Worm (Caenorhabditis elegans) whole organism, young adult: ENCODE measurements around the gene T01B7.5.

ENCODE experiments used
- B0035.1 ChIP-seq: sonication (generic microtip); optimal IDR thresholded peaks from 2 replicates; lab custom pipeline; 2016; ENCODE audit warnings: missing genetic modification characterization, mild to moderate bottlenecking, missing compliant biosample characterization, missing genotype, missing genetic modification reagents
- B0336.3 ChIP-seq: fragments of 200-800 bp; sonication (Bioruptor generic); IDR thresholded peaks from 2 replicates; pipeline ENCODE4 v1.3.6; 2022; ENCODE audit warnings: missing genetic modification characterization, missing compliant biosample characterization
- C06A6.2 ChIP-seq: fragments of 200-800 bp; sonication (Bioruptor generic); conservative IDR thresholded peaks from 2 replicates; pipeline ENCODE4 v1.3.6; 2022; ENCODE audit warnings: missing genetic modification characterization, missing compliant biosample characterization
- F22D6.2 ChIP-seq: sonication (generic microtip); optimal IDR thresholded peaks from 2 replicates; lab custom pipeline; 2016; ENCODE audit warnings: mild to moderate bottlenecking, missing genetic modification characterization, missing compliant biosample characterization
- K11D2.4 ChIP-seq: fragments of 200-800 bp; sonication (Bioruptor generic); IDR thresholded peaks from 2 replicates; pipeline ENCODE4 v1.3.6; 2022; ENCODE audit warnings: missing genetic modification reagents, missing genetic modification characterization, missing compliant biosample characterization
- Y53F4B.3 ChIP-seq: fragments of 200-800 bp; sonication (Bioruptor generic); IDR thresholded peaks from 2 replicates; pipeline ENCODE4 v1.3.6; 2022; ENCODE audit warnings: missing genetic modification reagents, missing genetic modification characterization, missing compliant biosample characterization
- akir-1 ChIP-seq: fragments of 200-800 bp; sonication (Bioruptor generic); optimal IDR thresholded peaks from 2 replicates; lab custom pipeline; 2018; ENCODE audit warnings: mild to moderate bottlenecking, missing genetic modification characterization, moderate library complexity, missing compliant biosample characterization
- bed-2 ChIP-seq: fragments of 200-800 bp; sonication (Bioruptor generic); IDR thresholded peaks from 2 replicates; pipeline ENCODE4 v1.3.6; 2022; ENCODE audit warnings: missing genetic modification reagents, missing genetic modification characterization, missing compliant biosample characterization
- cebp-1 ChIP-seq, 2 experiments: fragments of 200-800 bp in 1 of 2; sonication (Bioruptor generic) in 1 of 2; sonication (generic microtip) in 1 of 2; IDR thresholded peaks in 1 of 2; optimal IDR thresholded peaks in 1 of 2; 2 replicates each; pipeline versions ENCODE4 v1.3.6 to Lab custom; 2017 to 2022; ENCODE audit warnings: missing compliant biosample characterization in 2 of 2, missing genetic modification characterization in 2 of 2, mild to moderate bottlenecking in 1 of 2, missing genetic modification reagents in 1 of 2, moderate library complexity in 1 of 2
- ceh-40 ChIP-seq: fragments of 200-800 bp; sonication (Bioruptor generic); IDR thresholded peaks from 2 replicates; pipeline ENCODE4 v1.3.6; 2022; ENCODE audit warnings: missing genetic modification characterization, missing compliant biosample characterization
- ceh-91 ChIP-seq: fragments of 200-800 bp; sonication (Bioruptor generic); IDR thresholded peaks from 2 replicates; pipeline ENCODE4 v1.3.6; 2022; ENCODE audit warnings: missing genetic modification reagents, missing genetic modification characterization, missing compliant biosample characterization
- chd-7 ChIP-seq: sonication (generic microtip); optimal IDR thresholded peaks from 2 replicates; lab custom pipeline; 2016; ENCODE audit warnings: mild to moderate bottlenecking, missing genetic modification characterization, moderate library complexity, missing compliant biosample characterization
- die-1 ChIP-seq: sonication (generic microtip); optimal IDR thresholded peaks from 2 replicates; lab custom pipeline; 2016; ENCODE audit warnings: missing genotype, mild to moderate bottlenecking, missing genetic modification characterization, missing compliant biosample characterization
- egl-44 ChIP-seq: fragments of 200-800 bp; sonication (Bioruptor generic); IDR thresholded peaks from 2 replicates; pipeline ENCODE4 v1.3.6; 2022; ENCODE audit warnings: missing genetic modification reagents, missing genetic modification characterization, missing compliant biosample characterization
- ekl-4 ChIP-seq: fragments of 200-800 bp; sonication (Bioruptor generic); IDR thresholded peaks from 2 replicates; pipeline ENCODE4 v1.3.6; 2022; ENCODE audit warnings: missing genetic modification reagents, missing genetic modification characterization, missing compliant biosample characterization
- fkh-3 ChIP-seq: sonication (generic microtip); optimal IDR thresholded peaks from 2 replicates; lab custom pipeline; 2016; ENCODE audit warnings: mild to moderate bottlenecking, missing genetic modification characterization, missing compliant biosample characterization
- gei-17 ChIP-seq: fragments of 200-800 bp; sonication (Bioruptor generic); optimal IDR thresholded peaks from 2 replicates; lab custom pipeline; 2018; ENCODE audit warnings: mild to moderate bottlenecking, missing genetic modification characterization, missing compliant biosample characterization
- hsf-1 ChIP-seq: fragments of 200-800 bp; sonication (Bioruptor generic); IDR thresholded peaks from 2 replicates; pipeline ENCODE4 v1.3.6; 2022; ENCODE audit warnings: missing genetic modification reagents, missing genetic modification characterization, missing compliant biosample characterization
- lag-1 ChIP-seq: fragments of 200-800 bp; sonication (Bioruptor generic); IDR thresholded peaks from 2 replicates; pipeline ENCODE4 v1.3.6; 2022; ENCODE audit warnings: missing genetic modification reagents, missing genetic modification characterization, missing compliant biosample characterization
- let-607 ChIP-seq, 2 experiments: fragments of 200-800 bp in 1 of 2; sonication (Bioruptor generic) in 1 of 2; sonication (generic microtip) in 1 of 2; optimal IDR thresholded peaks; 2 replicates each; lab custom pipeline; 2016 to 2018; ENCODE audit warnings: mild to moderate bottlenecking in 2 of 2, missing compliant biosample characterization in 2 of 2, missing genetic modification characterization in 2 of 2, moderate library complexity in 2 of 2, missing genotype in 1 of 2
- lin-26 ChIP-seq: fragments of 200-800 bp; sonication (Bioruptor generic); IDR thresholded peaks from 2 replicates; pipeline ENCODE4 v1.3.6; 2022; ENCODE audit warnings: missing genetic modification reagents, missing genetic modification characterization, missing compliant biosample characterization
- lin-40 ChIP-seq: sonication (generic microtip); optimal IDR thresholded peaks from 2 replicates; lab custom pipeline; 2016; ENCODE audit warnings: missing genetic modification characterization, mild to moderate bottlenecking, missing compliant biosample characterization, missing genotype, missing genetic modification reagents
- lir-1 ChIP-seq: fragments of 200-800 bp; sonication (Bioruptor generic); conservative IDR thresholded peaks from 2 replicates; pipeline ENCODE4 v1.3.6; 2022; ENCODE audit warnings: missing genetic modification reagents, missing genetic modification characterization, missing compliant biosample characterization
- madf-3 ChIP-seq: fragments of 200-800 bp; sonication (Bioruptor generic); IDR thresholded peaks from 2 replicates; pipeline ENCODE4 v1.3.6; 2022; ENCODE audit warnings: missing genetic modification reagents, missing genetic modification characterization, missing compliant biosample characterization
- mcd-1 ChIP-seq: fragments of 200-800 bp; sonication (Bioruptor generic); IDR thresholded peaks from 2 replicates; pipeline ENCODE4 v1.3.6; 2022; ENCODE audit warnings: missing genetic modification reagents, missing genetic modification characterization, missing compliant biosample characterization
- mel-28 ChIP-seq: sonication (generic microtip); optimal IDR thresholded peaks from 2 replicates; lab custom pipeline; 2016; ENCODE audit warnings: borderline replicate concordance, mild to moderate bottlenecking, missing genetic modification characterization, missing compliant biosample characterization
- nfyb-1 ChIP-seq: fragments of 200-800 bp; sonication (Bioruptor generic); IDR thresholded peaks from 2 replicates; pipeline ENCODE4 v1.3.6; 2022; ENCODE audit warnings: missing genetic modification reagents, missing genetic modification characterization, missing compliant biosample characterization
- nhr-179 ChIP-seq: sonication (generic microtip); optimal IDR thresholded peaks from 2 replicates; lab custom pipeline; 2016; ENCODE audit warnings: mild to moderate bottlenecking, missing genetic modification characterization, missing compliant biosample characterization
- nhr-80 ChIP-seq: sonication (generic microtip); optimal IDR thresholded peaks from 2 replicates; lab custom pipeline; 2016; ENCODE audit warnings: missing genetic modification characterization, missing compliant biosample characterization
- nhr-90 ChIP-seq: sonication (generic microtip); optimal IDR thresholded peaks from 2 replicates; lab custom pipeline; 2016; ENCODE audit warnings: missing genotype, mild to moderate bottlenecking, missing genetic modification characterization, missing compliant biosample characterization
- rcor-1 ChIP-seq: fragments of 200-800 bp; sonication (Bioruptor generic); IDR thresholded peaks from 2 replicates; pipeline ENCODE4 v1.3.6; 2022; ENCODE audit warnings: missing genetic modification reagents, missing genetic modification characterization, missing compliant biosample characterization
- snpc-4 ChIP-seq, 5 experiments: fragments of 150-350 bp in 1 of 5; sonication (generic microtip) in 4 of 5; optimal IDR thresholded peaks; 2 replicates each; lab custom pipeline; 2014 to 2018; ENCODE audit warnings: missing genetic modification characterization in 5 of 5, missing biosample characterization in 3 of 5, antibody characterized with exemption in 2 of 5, mild to moderate bottlenecking in 2 of 5, missing compliant biosample characterization in 2 of 5, missing genotype in 2 of 5, moderate library complexity in 2 of 5, missing genetic modification reagents in 1 of 5
- somi-1 ChIP-seq: fragments of 200-800 bp; sonication (Bioruptor generic); optimal IDR thresholded peaks from 2 replicates; lab custom pipeline; 2018; ENCODE audit warnings: mild to moderate bottlenecking, missing genetic modification characterization, missing compliant biosample characterization
- tlf-1 ChIP-seq: fragments of 200-800 bp; sonication (Bioruptor generic); optimal IDR thresholded peaks from 2 replicates; lab custom pipeline; 2018; ENCODE audit warnings: mild to moderate bottlenecking, missing genetic modification characterization, missing compliant biosample characterization
- ztf-26 ChIP-seq: sonication (generic microtip); optimal IDR thresholded peaks from 2 replicates; lab custom pipeline; 2017; ENCODE audit warnings: missing genetic modification characterization, missing compliant biosample characterization
- ztf-3 ChIP-seq: fragments of 200-800 bp; sonication (Bioruptor generic); optimal IDR thresholded peaks from 2 replicates; lab custom pipeline; 2018; ENCODE audit warnings: mild to moderate bottlenecking, missing genetic modification characterization, missing compliant biosample characterization

Gene T01B7.5

DNA sequence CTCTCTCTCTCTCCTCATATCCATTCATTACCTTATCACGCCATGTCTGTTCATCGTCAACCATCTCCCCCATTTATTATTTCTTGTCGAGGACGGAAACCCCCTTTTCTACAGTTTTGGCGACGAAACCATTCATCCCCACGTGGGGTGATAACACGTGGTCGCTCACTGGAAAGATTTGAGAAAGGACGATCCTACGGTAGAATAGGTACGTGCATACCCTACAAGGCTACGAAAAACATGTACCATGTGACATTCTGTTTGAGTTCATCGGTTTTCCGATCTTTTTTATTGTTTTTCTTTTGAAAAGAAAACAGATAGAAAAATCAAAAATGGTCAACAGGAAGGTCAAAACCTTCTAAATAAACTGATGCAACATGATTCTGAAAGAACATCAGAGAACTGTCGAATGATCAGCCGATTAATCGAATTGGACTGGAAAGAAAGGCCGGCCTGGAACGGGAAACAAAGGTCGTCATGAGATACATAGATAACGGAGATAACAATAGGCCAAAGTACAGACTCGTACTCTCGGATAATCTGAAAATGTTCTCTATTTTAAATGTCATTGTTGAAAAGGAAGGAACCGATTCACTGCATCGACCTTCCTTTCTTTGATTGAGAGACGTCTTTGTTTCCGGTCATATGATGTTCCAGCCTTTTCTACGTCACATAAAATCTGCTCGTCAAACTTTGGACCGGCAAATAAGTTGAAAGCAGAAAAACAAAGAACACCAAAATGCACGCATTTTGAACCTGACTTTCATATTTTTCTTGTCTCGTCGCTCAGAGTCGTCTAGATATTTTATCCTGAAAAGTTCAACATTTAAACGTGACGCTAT, 25.6 kb downstream of the T01B7.5 start:
- no peak for TF ChIP-seq ceh-91 (GFP tag; lab: Robert Waterston, UW)
- peak; percentile 45 for TF ChIP-seq F22D6.2 (tag; lab: Kevin White, UChicago)
- TF ChIP-seq mel-28 (tag; lab: Kevin White, UChicago), result no peak
- peak; percentile 62 for TF ChIP-seq B0336.3
- TF ChIP-seq Y53F4B.3 (GFP tag; lab: Robert Waterston, UW), result no peak
- TF ChIP-seq cebp-1 (GFP tag; IDR thresholded peaks at IDR 0.05; lab: Robert Waterston, UW), result 0 out of 2 replicates have a peak, but pooled peaks have one; percentile 14
- TF ChIP-seq cebp-1 (tag; optimal IDR thresholded peaks at IDR 0.05; lab: Kevin White, UChicago), result peak; percentile 41
- TF ChIP-seq ztf-3, result no peak
- no peak for TF ChIP-seq gei-17 (GFP tag; lab: Kevin White, UChicago)
- TF ChIP-seq ceh-40 (GFP tag; lab: Robert Waterston, UW), result no peak
- no peak for TF ChIP-seq snpc-4 (GFP tag; optimal IDR thresholded peaks at IDR 0.05; lab: Kevin White, UChicago)
- TF ChIP-seq snpc-4 (tag; optimal IDR thresholded peaks at IDR 0.05; lab: Kevin White, UChicago), result no peak
- TF ChIP-seq bed-2 (GFP tag; lab: Robert Waterston, UW), result no peak
- TF ChIP-seq chd-7 (tag; lab: Kevin White, UChicago), result peak; percentile 67
- TF ChIP-seq lin-26 (GFP tag; lab: Robert Waterston, UW), result peak; percentile 75
- no peak for TF ChIP-seq egl-44 (GFP tag; lab: Robert Waterston, UW)
- TF ChIP-seq ekl-4 (GFP tag; lab: Robert Waterston, UW), result 0 out of 2 replicates have a peak, but pooled peaks have one; percentile 19
- TF ChIP-seq tlf-1, result peak; percentile 33
- TF ChIP-seq somi-1 (GFP tag; lab: Kevin White, UChicago), result peak; percentile 88
- 0 out of 2 replicates have a peak, but pooled peaks have one; percentile 6 for TF ChIP-seq lir-1
- TF ChIP-seq K11D2.4 (GFP tag; lab: Robert Waterston, UW), result peak; percentile 67
- TF ChIP-seq ztf-26, result peak; percentile 80
- TF ChIP-seq nhr-90 (tag; lab: Kevin White, UChicago), result peak; percentile 34
- TF ChIP-seq lin-40 (tag; lab: Kevin White, UChicago), result peak; percentile 72
- 0 out of 2 replicates have a peak, but pooled peaks have one; percentile 41 for TF ChIP-seq lag-1 (GFP tag; lab: Robert Waterston, UW)
- no peak for TF ChIP-seq akir-1 (GFP tag; lab: Kevin White, UChicago)
- peak; percentile 39 for TF ChIP-seq die-1 (tag; lab: Kevin White, UChicago)
- peak; percentile 70 for TF ChIP-seq C06A6.2 (GFP tag; lab: Robert Waterston, UW)
- TF ChIP-seq nfyb-1, result peak; percentile 26; the same call in 1 of the 2 replicates
- TF ChIP-seq hsf-1 (GFP tag; lab: Robert Waterston, UW), result 0 out of 2 replicates have a peak, but pooled peaks have one; percentile 44
- TF ChIP-seq nhr-179, result no peak
- TF ChIP-seq madf-3 (GFP tag; lab: Robert Waterston, UW), result 0 out of 2 replicates have a peak, but pooled peaks have one; percentile 21
- peak in 1 of 2 experiments; percentile 22 for TF ChIP-seq let-607 (tag; optimal IDR thresholded peaks at IDR 0.05; lab: Kevin White, UChicago)
- no peak for TF ChIP-seq rcor-1
- TF ChIP-seq mcd-1, result 0 out of 2 replicates have a peak, but pooled peaks have one; percentile 21
- no peak for TF ChIP-seq fkh-3 (tag; lab: Kevin White, UChicago)
- peak; percentile 16 for TF ChIP-seq nhr-80 (tag; lab: Kevin White, UChicago)
- TF ChIP-seq B0035.1 (tag; lab: Kevin White, UChicago), result no peak
